Worm (Caenorhabditis elegans): Measurements from ENCODE around the gene fbxa-142.
A peak's percentile ranks its signal among the peaks of the same experiment; 100 is the strongest.

Gene fbxa-142

ce11 chrV:16099441-16099840 lies 31.7 kb downstream of the fbxa-142 start, which contains the start of gene str-7:
str-7 (minus strand) TSS chrV:16099541.
- TF ChIP-seq nhr-237 (tag; optimal IDR thresholded peaks at IDR 0.05), result no peak
- no peak for TF ChIP-seq snpc-4 (tag; optimal IDR thresholded peaks at IDR 0.05)
- no peak for TF ChIP-seq lsy-2 (tag; optimal IDR thresholded peaks at IDR 0.05)
- TF ChIP-seq nhr-76 (tag; optimal IDR thresholded peaks at IDR 0.05), result no peak
- TF ChIP-seq unc-62 (GFP tag; optimal IDR thresholded peaks at IDR 0.05), result no peak
- TF ChIP-seq ceh-43 (GFP tag; optimal IDR thresholded peaks at IDR 0.05), result no peak
- no peak for TF ChIP-seq cnd-1 (tag; optimal IDR thresholded peaks at IDR 0.05)
- TF ChIP-seq elt-1 (tag; optimal IDR thresholded peaks at IDR 0.05; ENCODE audit: borderline replicate concordance, insufficient read depth), result no peak
- TF ChIP-seq nhr-12 (tag; optimal IDR thresholded peaks at IDR 0.05), result no peak

DNA sequence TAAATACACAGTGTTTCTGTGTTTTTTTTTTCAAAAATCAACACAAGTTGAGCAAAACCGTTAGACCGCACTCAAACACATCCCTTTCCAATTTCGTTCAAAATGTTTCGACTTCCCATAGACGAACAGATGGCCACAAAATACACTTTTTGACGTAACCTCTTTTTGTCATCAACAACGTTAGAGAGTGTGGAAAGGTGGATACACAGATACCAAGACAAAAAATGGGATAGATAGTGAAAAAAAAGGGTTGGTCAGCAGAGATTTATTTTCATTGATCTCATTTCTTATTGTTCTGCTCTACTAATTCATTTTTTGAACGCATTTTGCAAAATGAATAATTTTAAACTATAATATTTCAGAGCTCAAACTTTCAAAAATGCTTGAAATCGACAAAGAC lies 36.3 kb downstream of the fbxa-142 start:
- TF ChIP-seq zip-8 (tag; optimal IDR thresholded peaks at IDR 0.05) (peak; percentile 5), cnd-1 (tag; optimal IDR thresholded peaks at IDR 0.05) (peak; percentile 64), M03D4.4 (tag; optimal IDR thresholded peaks at IDR 0.05) (no peak)

DNA sequence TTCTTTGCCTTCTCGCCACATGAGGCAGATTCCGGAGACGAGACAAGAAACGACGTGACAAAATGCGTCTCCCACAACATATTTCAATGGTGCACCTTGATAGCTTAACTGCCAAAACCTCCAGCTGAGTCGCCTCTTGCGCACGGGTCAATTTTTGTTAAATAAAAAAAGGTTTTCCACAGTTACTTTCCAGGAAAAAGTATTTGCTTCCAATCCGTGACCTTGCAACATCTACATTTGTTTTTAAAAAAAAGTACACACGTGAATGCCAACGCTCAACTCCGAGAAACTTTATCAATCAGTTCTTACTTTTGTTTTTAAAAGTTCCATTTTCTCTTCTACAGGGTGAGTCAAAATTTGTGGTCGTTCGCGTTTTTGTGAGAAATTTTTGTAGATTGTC lies 36.9 kb downstream of the fbxa-142 start, which contains the start of gene F22B8.7:
F22B8.7 (plus strand) TSS at position 301 of the 400 bp plus-strand sequence.
- TF ChIP-seq unc-62 (GFP tag; optimal IDR thresholded peaks at IDR 0.05) (no peak), lin-32 (GFP tag; optimal IDR thresholded peaks at IDR 0.05) (no peak), ceh-39 (tag; optimal IDR thresholded peaks at IDR 0.05) (no peak), nhr-76 (tag; optimal IDR thresholded peaks at IDR 0.05) (no peak), ceh-43 (GFP tag; optimal IDR thresholded peaks at IDR 0.05) (no peak), nhr-28 (tag; optimal IDR thresholded peaks at IDR 0.05) (no peak), hlh-1 (tag; optimal IDR thresholded peaks at IDR 0.05) (no peak), ztf-11 (tag; optimal IDR thresholded peaks at IDR 0.05) (no peak), blmp-1 (tag; optimal IDR thresholded peaks at IDR 0.05) (no peak), lsy-2 (tag; optimal IDR thresholded peaks at IDR 0.05) (no peak), bed-3 (GFP tag; optimal IDR thresholded peaks at IDR 0.05) (no peak), ham-2 (GFP tag; optimal IDR thresholded peaks at IDR 0.05) (no peak), mep-1 (tag; optimal IDR thresholded peaks at IDR 0.05) (no peak), M03D4.4 (tag; optimal IDR thresholded peaks at IDR 0.05) (no peak), cnd-1 (tag; optimal IDR thresholded peaks at IDR 0.05) (no peak)

ce11 chrV:16090685-16091084 lies 40.5 kb downstream of the fbxa-142 start, which contains the start of gene F22B8.3:
F22B8.3 (plus strand) TSS chrV:16090985.
- no peak for TF ChIP-seq cnd-1 (tag; optimal IDR thresholded peaks at IDR 0.05)

ce11 chrV:16080678-16081077 lies 50.5 kb downstream of the fbxa-142 start:
- no peak for TF ChIP-seq mep-1 (tag; optimal IDR thresholded peaks at IDR 0.05)
- TF ChIP-seq lsy-2 (tag; optimal IDR thresholded peaks at IDR 0.05), result no peak
- TF ChIP-seq unc-62 (GFP tag; optimal IDR thresholded peaks at IDR 0.05), result no peak
- no peak for TF ChIP-seq lin-13 (tag; optimal IDR thresholded peaks at IDR 0.05)
- TF ChIP-seq lin-32 (GFP tag; optimal IDR thresholded peaks at IDR 0.05), result no peak
- no peak for TF ChIP-seq ham-2 (GFP tag; optimal IDR thresholded peaks at IDR 0.05)
- no peak for TF ChIP-seq ztf-11 (tag; optimal IDR thresholded peaks at IDR 0.05)
- no peak for TF ChIP-seq flh-1 (GFP tag; optimal IDR thresholded peaks at IDR 0.05)
- TF ChIP-seq nhr-2 (tag; optimal IDR thresholded peaks at IDR 0.05), result no peak
- no peak for TF ChIP-seq pha-4 (tag; optimal IDR thresholded peaks at IDR 0.05)

DNA sequence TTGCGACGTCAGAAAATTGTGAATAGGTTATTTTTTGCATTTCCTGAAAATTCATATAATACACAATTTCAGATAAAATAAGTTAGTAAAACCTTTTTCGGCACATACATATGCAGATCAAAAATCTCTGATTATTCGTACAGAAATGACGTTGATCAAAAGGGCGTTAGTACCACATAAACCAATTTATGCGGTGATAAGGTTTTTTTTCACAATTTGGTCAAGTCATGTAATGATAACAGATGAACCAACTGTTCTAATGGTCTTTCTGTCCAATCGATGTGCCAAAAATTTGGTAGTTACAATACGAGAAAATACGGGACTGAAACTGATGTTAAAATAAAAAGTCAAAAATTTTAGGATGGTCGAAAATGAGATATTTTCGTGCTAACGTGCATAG lies 51.1 kb downstream of the fbxa-142 start:
- TF ChIP-seq nhr-2 (tag; optimal IDR thresholded peaks at IDR 0.05) (no peak), blmp-1 (tag; optimal IDR thresholded peaks at IDR 0.05) (no peak), flh-1 (GFP tag; optimal IDR thresholded peaks at IDR 0.05) (no peak), bed-3 (GFP tag; optimal IDR thresholded peaks at IDR 0.05) (no peak), zip-8 (tag; optimal IDR thresholded peaks at IDR 0.05) (no peak), unc-62 (GFP tag; optimal IDR thresholded peaks at IDR 0.05) (no peak)

Data from whole organism, mixed stage, embryonic.